Fruit fly (Drosophila melanogaster): ENCODE measurements around the gene side-VII.
A peak's percentile ranks its signal among the peaks of the same experiment; 100 is the strongest.

The side-VII gene

DNA sequence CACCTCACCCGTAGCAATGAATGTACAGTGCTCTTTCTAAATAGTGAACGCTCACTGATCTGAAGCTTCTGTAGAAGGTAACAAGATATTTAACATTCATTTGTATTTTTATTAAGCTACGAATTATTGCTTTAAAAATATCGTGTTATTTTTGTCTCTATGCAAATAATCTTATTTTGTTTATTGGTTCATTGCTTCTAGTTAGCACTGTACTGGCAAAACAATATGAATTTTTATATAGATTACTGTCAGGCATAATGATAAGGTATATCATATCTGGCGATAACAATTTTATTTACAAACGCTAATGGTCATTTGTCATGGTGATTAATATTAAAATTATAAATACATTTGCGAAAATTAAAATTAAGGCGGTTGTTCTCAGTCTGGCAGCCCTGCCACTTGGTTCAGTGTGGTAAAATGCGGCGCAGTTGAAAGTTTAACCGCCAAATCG lies 31.8 kb upstream of the side-VII start, which contains the start of gene CG9471 (continued):
- TF ChIP-seq gsb-n (tag; optimal IDR thresholded peaks at IDR 0.05) (peak; percentile 81), fd3F (GFP tag; optimal IDR thresholded peaks at IDR 0.05) (peak; percentile 89), trh (GFP tag; optimal IDR thresholded peaks at IDR 0.05) (peak; percentile 69), CG15269 (tag; optimal IDR thresholded peaks at IDR 0.05) (peak; percentile 95), gcm (GFP tag; optimal IDR thresholded peaks at IDR 0.05) (peak; percentile 94), Doc3 (GFP tag; IDR thresholded peaks at IDR 0.05; ENCODE audit: partially characterized antibody) (no peak), CG2199 (GFP tag; IDR thresholded peaks at IDR 0.05) (0 out of 3 replicates have a peak, but pooled peaks have one; percentile 52), CG1024 (GFP tag; IDR thresholded peaks at IDR 0.05) (peak; percentile 56; the same call in 1 of the 2 replicates), Drgx (GFP tag; IDR thresholded peaks at IDR 0.05) (peak; percentile 94), Scr (GFP tag; IDR thresholded peaks at IDR 0.05; ENCODE audit: partially characterized antibody) (no peak), CG4424 (GFP tag; optimal IDR thresholded peaks at IDR 0.05) (peak; percentile 91), PHDP (tag; optimal IDR thresholded peaks at IDR 0.05) (peak; percentile 95), vvl (GFP tag; IDR thresholded peaks at IDR 0.05) (peak; percentile 97), CG7745 (tag; optimal IDR thresholded peaks at IDR 0.05) (peak; percentile 58), Xrp1 (GFP tag; IDR thresholded peaks at IDR 0.05) (peak; percentile 95), grau (tag; optimal IDR thresholded peaks at IDR 0.05) (peak; percentile 99), emc (GFP tag; optimal IDR thresholded peaks at IDR 0.05) (peak; percentile 70), CG10209 (GFP tag; optimal IDR thresholded peaks at IDR 0.05) (peak; percentile 90), D (optimal IDR thresholded peaks at IDR 0.05) (no peak), D (GFP tag; optimal IDR thresholded peaks at IDR 0.05) (peak; percentile 78), CG17802 (tag; optimal IDR thresholded peaks at IDR 0.05) (peak; percentile 50), gcm2 (GFP tag; optimal IDR thresholded peaks at IDR 0.05) (peak; percentile 76), kah (GFP tag; optimal IDR thresholded peaks at IDR 0.05) (peak; percentile 76), dm (GFP tag; optimal IDR thresholded peaks at IDR 0.05) (peak; percentile 68), cg (GFP tag; optimal IDR thresholded peaks at IDR 0.05) (no peak), CG30020 (tag; optimal IDR thresholded peaks at IDR 0.05) (peak; percentile 51), Dek (tag; optimal IDR thresholded peaks at IDR 0.05) (peak; percentile 90), E2f2 (GFP tag; IDR thresholded peaks at IDR 0.05) (peak; percentile 92), caup (GFP tag; optimal IDR thresholded peaks at IDR 0.05; ENCODE audit: severe bottlenecking) (peak; percentile 87), gt (GFP tag; IDR thresholded peaks at IDR 0.05) (peak; percentile 47), C15 (GFP tag; IDR thresholded peaks at IDR 0.05) (peak; percentile 71; the same call in 1 of the 3 replicates), CG11456 (GFP tag; IDR thresholded peaks at IDR 0.05) (peak; percentile 88), CG43689 (GFP tag; IDR thresholded peaks at IDR 0.05) (peak; percentile 86), unc-4 (GFP tag; IDR thresholded peaks at IDR 0.05; ENCODE audit: partially characterized antibody) (no peak), sim (GFP tag; IDR thresholded peaks at IDR 0.05) (peak; percentile 73), Tbp (GFP tag; optimal IDR thresholded peaks at IDR 0.05) (no peak), CG15601 (tag; optimal IDR thresholded peaks at IDR 0.05) (peak; percentile 87), CG5180 (GFP tag; optimal IDR thresholded peaks at IDR 0.05) (peak; percentile 70), CG1602 (GFP tag; optimal IDR thresholded peaks at IDR 0.05) (peak; percentile 87), Gsc (GFP tag; IDR thresholded peaks at IDR 0.05) (peak; percentile 70), btn (GFP tag; optimal IDR thresholded peaks at IDR 0.05) (peak; percentile 25), CG2678 (tag; optimal IDR thresholded peaks at IDR 0.05) (peak; percentile 95), CkIIα-i1 (GFP tag; IDR thresholded peaks at IDR 0.05) (no peak), CG11085 (GFP tag; IDR thresholded peaks at IDR 0.05) (peak; percentile 86), klu (GFP tag; IDR thresholded peaks at IDR 0.05) (peak; percentile 82), eyg (GFP tag; optimal IDR thresholded peaks at IDR 0.05) (peak; percentile 86), jumu (GFP tag; optimal IDR thresholded peaks at IDR 0.05) (peak; percentile 86), NC2β (GFP tag; optimal IDR thresholded peaks at IDR 0.05) (peak; percentile 89), CG32767 (GFP tag; IDR thresholded peaks at IDR 0.05) (peak; percentile 88; the same call in 1 of the 2 replicates), CG7839 (tag; optimal IDR thresholded peaks at IDR 0.05) (peak; percentile 92), CG13287 (GFP tag; IDR thresholded peaks at IDR 0.05; ENCODE audit: partially characterized antibody) (peak; percentile 30; the same call in 1 of the 2 replicates)

All from whole organism, embryonic.